Fruit fly (Drosophila melanogaster) whole organism, wandering third instar larva: ENCODE results near the gene CG9624.

ENCODE experiments used
- Hr78 ChIP-seq: fragments of >200 bp; optimal IDR thresholded peaks from 2 replicates; lab custom pipeline; 2017; ENCODE audit warnings: missing biosample characterization, missing genetic modification characterization
- N ChIP-seq: fragments of >200 bp; optimal IDR thresholded peaks from 2 replicates; lab custom pipeline; 2018; ENCODE audit warnings: missing biosample characterization, missing external identifiers, missing genetic modification characterization
- br ChIP-seq: fragments of 200-800 bp; sonication (Bioruptor generic); optimal IDR thresholded peaks from 2 replicates; lab custom pipeline; 2016; ENCODE audit warnings: missing biosample characterization, missing genetic modification characterization
- dmrt93B ChIP-seq: fragments of 200-800 bp; sonication (Bioruptor generic); optimal IDR thresholded peaks from 2 replicates; lab custom pipeline; 2018; ENCODE audit warnings: missing biosample characterization, mild to moderate bottlenecking, missing genetic modification characterization
- usp ChIP-seq: fragments of >200 bp; optimal IDR thresholded peaks from 2 replicates; lab custom pipeline; 2017; ENCODE audit warnings: missing biosample characterization, missing genetic modification characterization

DNA sequence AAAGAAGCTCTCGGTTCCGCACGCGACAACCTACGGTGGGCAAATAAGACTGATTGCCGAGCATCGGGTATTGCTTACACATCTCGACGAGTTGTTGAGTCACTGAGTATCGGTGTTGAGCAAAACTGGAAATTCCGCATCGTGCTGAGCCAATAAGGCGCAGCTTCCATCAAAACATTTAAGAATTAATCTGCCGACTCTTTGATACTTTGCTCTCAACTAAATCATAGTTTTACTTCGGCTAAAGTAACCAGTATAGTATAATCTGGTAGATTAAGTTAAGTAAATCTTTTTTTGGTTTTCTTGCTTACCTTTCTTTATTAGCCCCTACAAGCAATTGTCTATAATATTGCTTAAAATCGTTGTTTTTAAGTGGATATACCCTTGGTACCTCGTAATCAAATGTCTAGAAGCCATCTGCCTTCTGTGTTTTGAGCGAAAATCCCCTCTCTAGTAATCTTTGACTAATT, 4.8 kb downstream of the CG9624 start, which contains the start of gene Sp212:
- TF ChIP-seq dmrt93B (GFP tag; lab: Kevin White, UChicago), result no peak
- TF ChIP-seq N (GFP tag; lab: Kevin White, UChicago), result no peak
- TF ChIP-seq br (GFP tag; lab: Kevin White, UChicago), result no peak
- no peak for TF ChIP-seq Hr78 (GFP tag; lab: Kevin White, UChicago)
- TF ChIP-seq usp (GFP tag; lab: Kevin White, UChicago), result no peak
